Fruit fly (Drosophila melanogaster) whole organism, prepupa: ENCODE results near the gene ppk30.
A peak's percentile ranks its signal among the peaks of the same experiment; 100 is the strongest.

Source experiments
- Blimp-1 ChIP-seq: fragments of 200-800 bp; sonication (Bioruptor generic); optimal IDR thresholded peaks from 3 replicates; lab custom pipeline; 2017; ENCODE audit warnings: missing biosample characterization, missing genetic modification characterization, mild to moderate bottlenecking, moderate library complexity, missing genetic modification reagents
- CG10631 ChIP-seq: fragments of 200-800 bp; sonication (Bioruptor generic); optimal IDR thresholded peaks from 2 replicates; lab custom pipeline; 2016; ENCODE audit warnings: missing biosample characterization, missing genetic modification characterization
- CG10669 ChIP-seq: fragments of 200-800 bp; sonication (Bioruptor generic); optimal IDR thresholded peaks from 3 replicates; lab custom pipeline; 2018; ENCODE audit warnings: missing biosample characterization, mild to moderate bottlenecking, missing genetic modification characterization, moderate library complexity
- CG11294 ChIP-seq: fragments of 200-800 bp; sonication (Bioruptor generic); IDR thresholded peaks from 2 replicates; pipeline ENCODE4 v1.3.6; 2022; ENCODE audit warnings: missing biosample characterization, missing genetic modification characterization
- CG11762 ChIP-seq: fragments of 200-800 bp; sonication (Bioruptor generic); optimal IDR thresholded peaks from 3 replicates; lab custom pipeline; 2016; ENCODE audit warnings: missing biosample characterization, missing genetic modification characterization; ENCODE audit not compliant: insufficient read depth
- CG11902 ChIP-seq: fragments of 200-800 bp; sonication (Bioruptor generic); optimal IDR thresholded peaks from 3 replicates; lab custom pipeline; 2016; ENCODE audit warnings: missing biosample characterization, missing genetic modification characterization
- CG15336 ChIP-seq: fragments of 200-800 bp; sonication (Bioruptor generic); IDR thresholded peaks from 2 replicates; pipeline ENCODE4 v1.3.6; 2022; ENCODE audit warnings: missing biosample characterization, missing genetic modification characterization
- CG1621 ChIP-seq: fragments of 200-800 bp; sonication (Bioruptor generic); optimal IDR thresholded peaks from 3 replicates; lab custom pipeline; 2018; ENCODE audit warnings: missing biosample characterization, mild to moderate bottlenecking, missing genetic modification characterization
- CG3032 ChIP-seq: fragments of 200-800 bp; optimal IDR thresholded peaks from 2 replicates; lab custom pipeline; 2019; ENCODE audit warnings: missing biosample characterization, mild to moderate bottlenecking, missing genetic modification characterization, moderate library complexity
- CG31627 ChIP-seq: fragments of 200-800 bp; sonication (Bioruptor generic); optimal IDR thresholded peaks from 3 replicates; lab custom pipeline; 2016; ENCODE audit warnings: missing biosample characterization, missing genetic modification characterization
- CG32006 ChIP-seq: fragments of 200-800 bp; sonication (Bioruptor generic); optimal IDR thresholded peaks from 3 replicates; lab custom pipeline; 2017; ENCODE audit warnings: missing biosample characterization, mild to moderate bottlenecking, missing genetic modification characterization
- CG3919 ChIP-seq: fragments of 200-800 bp; sonication (Bioruptor generic); optimal IDR thresholded peaks from 3 replicates; lab custom pipeline; 2016; ENCODE audit warnings: missing biosample characterization, missing genetic modification characterization
- CG4318 ChIP-seq: fragments of 200-800 bp; sonication (Bioruptor generic); optimal IDR thresholded peaks from 3 replicates; lab custom pipeline; 2017; ENCODE audit warnings: missing biosample characterization, mild to moderate bottlenecking, missing genetic modification characterization
- CG6163 ChIP-seq: fragments of 200-800 bp; sonication (Bioruptor generic); IDR thresholded peaks from 3 replicates; pipeline ENCODE4 v1.3.6; 2022; ENCODE audit warnings: missing biosample characterization, missing genetic modification characterization
- CG6276 ChIP-seq: fragments of 200-800 bp; sonication (Bioruptor generic); optimal IDR thresholded peaks from 2 replicates; lab custom pipeline; 2017; ENCODE audit warnings: missing biosample characterization, mild to moderate bottlenecking, missing genetic modification characterization
- CG6792 ChIP-seq: fragments of 200-800 bp; sonication (Bioruptor generic); optimal IDR thresholded peaks from 3 replicates; lab custom pipeline; 2016; ENCODE audit warnings: missing biosample characterization, missing genetic modification characterization
- CG6808 ChIP-seq: fragments of 200-800 bp; sonication (Bioruptor generic); optimal IDR thresholded peaks from 3 replicates; lab custom pipeline; 2017; ENCODE audit warnings: missing biosample characterization, missing genetic modification characterization, mild to moderate bottlenecking, moderate library complexity, missing genetic modification reagents
- CG6854 ChIP-seq: fragments of 200-800 bp; sonication (Bioruptor generic); optimal IDR thresholded peaks from 2 replicates; lab custom pipeline; 2017; ENCODE audit warnings: missing biosample characterization, mild to moderate bottlenecking, missing genetic modification characterization
- CG7368 ChIP-seq: fragments of 200-800 bp; sonication (Bioruptor generic); optimal IDR thresholded peaks from 3 replicates; lab custom pipeline; 2016; ENCODE audit warnings: missing biosample characterization, missing genetic modification characterization
- CG8119 ChIP-seq: fragments of 200-800 bp; sonication (Bioruptor generic); IDR thresholded peaks from 3 replicates; pipeline ENCODE4 v1.3.6; 2022; ENCODE audit warnings: missing biosample characterization, missing genetic modification characterization
- CG8319 ChIP-seq: fragments of 200-800 bp; sonication (Bioruptor generic); optimal IDR thresholded peaks from 3 replicates; lab custom pipeline; 2016; ENCODE audit warnings: missing biosample characterization, missing genetic modification characterization
- CG8632 ChIP-seq: fragments of 200-800 bp; sonication (Bioruptor generic); optimal IDR thresholded peaks from 3 replicates; lab custom pipeline; 2016; ENCODE audit warnings: missing biosample characterization, missing genetic modification characterization
- Eip75B ChIP-seq: fragments of 200-800 bp; sonication (Bioruptor generic); optimal IDR thresholded peaks from 3 replicates; lab custom pipeline; 2016; ENCODE audit warnings: missing biosample characterization, missing genetic modification characterization
- Eip93F ChIP-seq: fragments of 200-800 bp; sonication (Bioruptor generic); optimal IDR thresholded peaks from 2 replicates; lab custom pipeline; 2016; ENCODE audit warnings: missing biosample characterization, mild to moderate bottlenecking, missing genetic modification characterization
- Ets21C ChIP-seq: fragments of 200-800 bp; sonication (Bioruptor generic); optimal IDR thresholded peaks from 3 replicates; lab custom pipeline; 2016; ENCODE audit warnings: missing biosample characterization, missing genetic modification characterization
- Hr39 ChIP-seq: fragments of 200-800 bp; sonication (Bioruptor generic); optimal IDR thresholded peaks from 2 replicates; lab custom pipeline; 2016; ENCODE audit warnings: missing biosample characterization, missing genetic modification characterization
- Hr4 ChIP-seq: fragments of 200-800 bp; sonication (Bioruptor generic); optimal IDR thresholded peaks from 3 replicates; lab custom pipeline; 2016; ENCODE audit warnings: missing biosample characterization, missing genetic modification characterization
- Lpt ChIP-seq: fragments of 200-800 bp; sonication (Bioruptor generic); optimal IDR thresholded peaks from 3 replicates; lab custom pipeline; 2016; ENCODE audit warnings: missing biosample characterization, missing genetic modification characterization
- Met ChIP-seq: fragments of 200-800 bp; sonication (Bioruptor generic); optimal IDR thresholded peaks from 3 replicates; lab custom pipeline; 2016; ENCODE audit warnings: missing biosample characterization, missing genetic modification characterization
- Smox ChIP-seq: fragments of 200-800 bp; sonication (Bioruptor generic); optimal IDR thresholded peaks from 3 replicates; lab custom pipeline; 2016; ENCODE audit warnings: missing biosample characterization, missing genetic modification characterization
- Sox102F ChIP-seq: fragments of 200-800 bp; sonication (Bioruptor generic); optimal IDR thresholded peaks from 2 replicates; lab custom pipeline; 2016; ENCODE audit warnings: missing biosample characterization, mild to moderate bottlenecking, missing genetic modification characterization
- Sox14 ChIP-seq: fragments of 200-800 bp; sonication (Bioruptor generic); optimal IDR thresholded peaks from 3 replicates; lab custom pipeline; 2016; ENCODE audit warnings: missing biosample characterization, missing genetic modification characterization
- achi ChIP-seq: fragments of 200-800 bp; sonication (Bioruptor generic); optimal IDR thresholded peaks from 3 replicates; lab custom pipeline; 2016; ENCODE audit warnings: missing biosample characterization, missing genetic modification characterization
- acj6 ChIP-seq: fragments of 200-800 bp; sonication (Bioruptor generic); optimal IDR thresholded peaks from 3 replicates; lab custom pipeline; 2016; ENCODE audit warnings: missing biosample characterization, missing genetic modification characterization
- cyc ChIP-seq: fragments of 200-800 bp; sonication (Bioruptor generic); optimal IDR thresholded peaks from 3 replicates; lab custom pipeline; 2016; ENCODE audit warnings: missing biosample characterization, missing genetic modification characterization
- dac ChIP-seq: fragments of 200-800 bp; sonication (Bioruptor generic); optimal IDR thresholded peaks from 2 replicates; lab custom pipeline; 2017; ENCODE audit warnings: missing biosample characterization, mild to moderate bottlenecking, missing genetic modification characterization
- dsx ChIP-seq: fragments of 200-800 bp; optimal IDR thresholded peaks from 3 replicates; lab custom pipeline; 2019; ENCODE audit warnings: missing biosample characterization, mild to moderate bottlenecking, missing genetic modification characterization, moderate library complexity; ENCODE audit not compliant: poor library complexity, severe bottlenecking
- eg ChIP-seq: fragments of 200-800 bp; sonication (Bioruptor generic); IDR thresholded peaks from 3 replicates; pipeline ENCODE4 v1.3.6; 2022; ENCODE audit warnings: missing biosample characterization, missing genetic modification characterization
- esn ChIP-seq: fragments of 200-800 bp; sonication (Bioruptor generic); optimal IDR thresholded peaks from 2 replicates; lab custom pipeline; 2016; ENCODE audit warnings: missing biosample characterization, mild to moderate bottlenecking, missing genetic modification characterization, moderate library complexity
- fkh ChIP-seq: fragments of 200-800 bp; sonication (Bioruptor generic); optimal IDR thresholded peaks from 3 replicates; lab custom pipeline; 2017; ENCODE audit warnings: missing biosample characterization, mild to moderate bottlenecking, missing genetic modification characterization, moderate library complexity
- lz ChIP-seq: fragments of 200-800 bp; sonication (Bioruptor generic); optimal IDR thresholded peaks from 3 replicates; lab custom pipeline; 2016; ENCODE audit warnings: missing biosample characterization, missing genetic modification characterization
- pdm3 ChIP-seq: fragments of 200-800 bp; sonication (Bioruptor generic); optimal IDR thresholded peaks from 3 replicates; lab custom pipeline; 2016; ENCODE audit warnings: missing biosample characterization, missing genetic modification characterization
- salr ChIP-seq, 2 experiments: fragments of 200-800 bp; sonication (Bioruptor generic); optimal IDR thresholded peaks; 3 replicates each; lab custom pipeline; 2016 to 2018; ENCODE audit warnings: missing biosample characterization in 2 of 2, missing genetic modification characterization in 2 of 2, mild to moderate bottlenecking in 1 of 2
- spab ChIP-seq: fragments of 200-800 bp; sonication (Bioruptor generic); optimal IDR thresholded peaks from 2 replicates; lab custom pipeline; 2017; ENCODE audit warnings: missing biosample characterization, mild to moderate bottlenecking, missing genetic modification characterization, missing genetic modification reagents
- ss ChIP-seq, 2 experiments: fragments of 200-800 bp; sonication (Bioruptor generic); optimal IDR thresholded peaks; 2 replicates in 1 of 2; 3 replicates in 1 of 2; lab custom pipeline; 2017 to 2018; ENCODE audit warnings: mild to moderate bottlenecking in 2 of 2, missing biosample characterization in 2 of 2, missing genetic modification characterization in 2 of 2, moderate library complexity in 1 of 2
- svp ChIP-seq: fragments of 200-800 bp; sonication (Bioruptor generic); peaks from one replicate; lab custom pipeline; 2016; ENCODE audit warnings: missing biosample characterization, missing genetic modification characterization
- topi ChIP-seq: fragments of 200-800 bp; sonication (Bioruptor generic); optimal IDR thresholded peaks from 3 replicates; lab custom pipeline; 2016; ENCODE audit warnings: missing biosample characterization, missing genetic modification characterization
- vri ChIP-seq: fragments of 200-800 bp; sonication (Bioruptor generic); optimal IDR thresholded peaks from 3 replicates; lab custom pipeline; 2016; ENCODE audit warnings: missing biosample characterization, mild to moderate bottlenecking, missing genetic modification characterization

The ppk30 gene

dm6 chr3R:29672156-29672555 lies 3.2 kb downstream of the ppk30 start, which contains the start of gene ppk19:
Gene ppk19 (plus strand): TSS chr3R:29672456.
- no peak for TF ChIP-seq achi (GFP tag; lab: Kevin White, UChicago)
- TF ChIP-seq CG10631 (GFP tag; lab: Kevin White, UChicago): no peak
- TF ChIP-seq acj6 (GFP tag; lab: Kevin White, UChicago): no peak
- TF ChIP-seq Smox: no peak
- TF ChIP-seq CG31627 (GFP tag; lab: Kevin White, UChicago): no peak
- TF ChIP-seq pdm3 (GFP tag; lab: Kevin White, UChicago): no peak
- no peak for TF ChIP-seq CG6792 (GFP tag; lab: Kevin White, UChicago)
- no peak for TF ChIP-seq CG8119 (GFP tag; lab: Robert Waterston, UW)
- no peak for TF ChIP-seq Sox102F (GFP tag; lab: Kevin White, UChicago)
- no peak for TF ChIP-seq CG11902 (GFP tag; lab: Kevin White, UChicago)

- peak; percentile 69 for TF ChIP-seq Hr39 (GFP tag; lab: Kevin White, UChicago)
- TF ChIP-seq Sox102F (GFP tag; lab: Kevin White, UChicago): peak; percentile 41
- peak; percentile 38 for TF ChIP-seq CG11902 (GFP tag; lab: Kevin White, UChicago)
- TF ChIP-seq cyc (GFP tag; lab: Kevin White, UChicago): peak; percentile 73
- peak; percentile 41 for TF ChIP-seq CG1621 (tag; lab: Kevin White, UChicago)
- peak; percentile 47; the same call in 2 of the 3 replicates for TF ChIP-seq CG8119 (GFP tag; lab: Robert Waterston, UW)
- TF ChIP-seq CG11294 (GFP tag; lab: Robert Waterston, UW): no peak; the same call in 1 of the 2 replicates
- peak; percentile 31 for TF ChIP-seq CG7368 (GFP tag; lab: Kevin White, UChicago)
- TF ChIP-seq Eip75B: no peak
- peak; percentile 53 for TF ChIP-seq Ets21C (GFP tag; lab: Kevin White, UChicago)
- peak; percentile 56 for TF ChIP-seq acj6 (GFP tag; lab: Kevin White, UChicago)
- peak; percentile 27 for TF ChIP-seq CG8632 (GFP tag; lab: Kevin White, UChicago)
- TF ChIP-seq Lpt (GFP tag; lab: Kevin White, UChicago): peak; percentile 54
- TF ChIP-seq CG10669 (GFP tag; lab: Kevin White, UChicago): no peak
- no peak for TF ChIP-seq CG6808
- peak; percentile 37 for TF ChIP-seq CG6792 (GFP tag; lab: Kevin White, UChicago)
- TF ChIP-seq CG15336 (GFP tag; lab: Robert Waterston, UW): peak; percentile 54; the same call in 1 of the 2 replicates
- TF ChIP-seq achi (GFP tag; lab: Kevin White, UChicago): peak; percentile 62
- no peak for TF ChIP-seq CG6276 (GFP tag; lab: Kevin White, UChicago)
- TF ChIP-seq CG11762 (GFP tag; lab: Kevin White, UChicago): peak; percentile 21
- TF ChIP-seq dac (GFP tag; lab: Kevin White, UChicago): no peak
- TF ChIP-seq CG6854 (GFP tag; lab: Kevin White, UChicago): no peak
- no peak for TF ChIP-seq CG10631 (GFP tag; lab: Kevin White, UChicago)
- peak; percentile 76 for TF ChIP-seq esn (GFP tag; lab: Kevin White, UChicago)
- peak; percentile 30 for TF ChIP-seq Eip93F (GFP tag; lab: Kevin White, UChicago)
- no peak for TF ChIP-seq spab (GFP tag; lab: Kevin White, UChicago)
- TF ChIP-seq CG8319 (GFP tag; lab: Kevin White, UChicago): peak; percentile 13
- peak; percentile 71 for TF ChIP-seq pdm3 (GFP tag; lab: Kevin White, UChicago)
- TF ChIP-seq CG3032: peak; percentile 52
- peak; percentile 66 for TF ChIP-seq CG3919 (GFP tag; lab: Kevin White, UChicago)
- peak; percentile 70 for TF ChIP-seq Sox14 (GFP tag; lab: Kevin White, UChicago)
- peak; percentile 60 for TF ChIP-seq Smox
- peak; percentile 75; the same call in 2 of the 3 replicates for TF ChIP-seq eg
- no peak for TF ChIP-seq CG4318 (GFP tag; lab: Kevin White, UChicago)
- TF ChIP-seq Met (GFP tag; lab: Kevin White, UChicago): peak; percentile 66
- TF ChIP-seq Blimp-1 (GFP tag; lab: Kevin White, UChicago): no peak
- TF ChIP-seq CG6163 (GFP tag; lab: Robert Waterston, UW): peak; percentile 77
- TF ChIP-seq salr (GFP tag; optimal IDR thresholded peaks at IDR 0.05; lab: Kevin White, UChicago): no peak
- TF ChIP-seq svp (GFP tag; lab: Kevin White, UChicago): peak; percentile 84
- TF ChIP-seq CG32006: peak; percentile 59
- TF ChIP-seq Hr4 (GFP tag; lab: Kevin White, UChicago): peak; percentile 74
- TF ChIP-seq dsx (GFP tag; lab: Kevin White, UChicago): peak; percentile 23
- TF ChIP-seq fkh (GFP tag; lab: Kevin White, UChicago): no peak
- peak; percentile 74 for TF ChIP-seq lz (GFP tag; lab: Kevin White, UChicago)
- TF ChIP-seq vri (GFP tag; lab: Kevin White, UChicago): no peak
- TF ChIP-seq ss (GFP tag; optimal IDR thresholded peaks at IDR 0.05; lab: Kevin White, UChicago): no peak
- peak; percentile 69 for TF ChIP-seq topi (GFP tag; lab: Kevin White, UChicago)
These were observed 6.4 kb downstream of the ppk30 start, which contains the start of the genes Bub3 and Cap-D2 for dm6 chr3R:29675333-29675732. Gene Bub3 (minus strand): TSS chr3R:29675421. Gene Cap-D2 (plus strand): TSS chr3R:29675651.
